Fruit fly (Drosophila melanogaster) whole organism, embryonic: ENCODE data around the gene CG42489.

Experiments
- Adf1 ChIP-seq: fragments of 200-800 bp; sonication (Bioruptor generic); IDR thresholded peaks from 2 replicates; pipeline ENCODE4 v1.3.6; 2022; ENCODE audit warnings: missing biosample characterization, missing genetic modification characterization
- Awh ChIP-seq: fragments of 200-800 bp; sonication (Bioruptor generic); IDR thresholded peaks from 2 replicates; pipeline ENCODE4, ENCODE4 v1.3.6; 2022; ENCODE audit warnings: missing biosample characterization, missing genetic modification characterization
- CG10209 ChIP-seq: fragments of 200-800 bp; sonication (Bioruptor generic); optimal IDR thresholded peaks from 3 replicates; lab custom pipeline; 2017; ENCODE audit warnings: missing biosample characterization, mild to moderate bottlenecking, missing genetic modification characterization, missing genetic modification reagents
- CG10565 ChIP-seq: fragments of 200-800 bp; sonication (Bioruptor generic); optimal IDR thresholded peaks from 3 replicates; lab custom pipeline; 2016; ENCODE audit warnings: missing biosample characterization, mild to moderate bottlenecking, missing genetic modification characterization
- CG12071 ChIP-seq: fragments of 200-800 bp; sonication (Bioruptor generic); optimal IDR thresholded peaks from 3 replicates; lab custom pipeline; 2018; ENCODE audit warnings: missing biosample characterization, mild to moderate bottlenecking, missing genetic modification characterization
- CG12299 ChIP-seq: fragments of 200-800 bp; sonication (Bioruptor generic); optimal IDR thresholded peaks from 2 replicates; lab custom pipeline; 2018; ENCODE audit warnings: missing biosample characterization, mild to moderate bottlenecking, missing genetic modification characterization
- CG14014 ChIP-seq: fragments of 200-800 bp; sonication (Bioruptor generic); IDR thresholded peaks from 2 replicates; pipeline ENCODE4 v1.3.6; 2022; ENCODE audit warnings: missing biosample characterization, missing genetic modification characterization
- CG14050 ChIP-seq: fragments of 200-800 bp; sonication (Bioruptor generic); IDR thresholded peaks from 3 replicates; pipeline ENCODE4 v1.3.6; 2022; ENCODE audit warnings: missing biosample characterization, missing genetic modification characterization
- CG15479 ChIP-seq: fragments of 200-800 bp; sonication (Bioruptor generic); optimal IDR thresholded peaks from 3 replicates; lab custom pipeline; 2019; ENCODE audit warnings: missing biosample characterization, mild to moderate bottlenecking, missing genetic modification characterization, moderate library complexity
- CG15696 ChIP-seq: fragments of 200-800 bp; sonication (Bioruptor generic); optimal IDR thresholded peaks from 2 replicates; lab custom pipeline; 2019; ENCODE audit warnings: missing biosample characterization, mild to moderate bottlenecking, missing genetic modification characterization, moderate library complexity
- CG16779 ChIP-seq: fragments of 200-800 bp; sonication (Bioruptor generic); IDR thresholded peaks from 2 replicates; pipeline ENCODE4 v1.3.6; 2022; ENCODE audit warnings: missing biosample characterization, missing genetic modification characterization
- CG16813 ChIP-seq: fragments of 200-800 bp; sonication (Bioruptor generic); IDR thresholded peaks from 3 replicates; pipeline ENCODE4 v1.3.6; 2022; ENCODE audit warnings: missing biosample characterization, missing genetic modification characterization; ENCODE audit not compliant: partially characterized antibody
- CG17328 ChIP-seq: fragments of 200-800 bp; sonication (Bioruptor generic); IDR thresholded peaks from 2 replicates; pipeline ENCODE4 v1.3.6; 2022; ENCODE audit warnings: missing biosample characterization, missing genetic modification characterization
- CG18619 ChIP-seq: fragments of 200-800 bp; sonication (Bioruptor generic); optimal IDR thresholded peaks from 3 replicates; lab custom pipeline; 2017; ENCODE audit warnings: missing biosample characterization, mild to moderate bottlenecking, missing genetic modification characterization
- CG18764 ChIP-seq: fragments of 200-800 bp; sonication (Bioruptor generic); optimal IDR thresholded peaks from 3 replicates; lab custom pipeline; 2016; ENCODE audit warnings: missing biosample characterization, missing genetic modification characterization
- CG32532 ChIP-seq: fragments of 200-800 bp; sonication (Bioruptor generic); IDR thresholded peaks from 2 replicates; pipeline ENCODE4 v1.3.6; 2022; ENCODE audit warnings: missing biosample characterization, missing genetic modification characterization
- CG34376 ChIP-seq: fragments of 200-800 bp; sonication (Bioruptor generic); optimal IDR thresholded peaks from 2 replicates; lab custom pipeline; 2018; ENCODE audit warnings: missing biosample characterization, mild to moderate bottlenecking, missing genetic modification characterization
- CG3838 ChIP-seq: fragments of 200-800 bp; sonication (Bioruptor generic); optimal IDR thresholded peaks from 3 replicates; lab custom pipeline; 2016; ENCODE audit warnings: missing biosample characterization, missing genetic modification characterization
- CG4282 ChIP-seq: fragments of 200-800 bp; sonication (Bioruptor generic); optimal IDR thresholded peaks from 2 replicates; lab custom pipeline; 2016; ENCODE audit warnings: missing biosample characterization, missing genetic modification characterization
- CG6813 ChIP-seq: fragments of 200-800 bp; sonication (Bioruptor generic); optimal IDR thresholded peaks from 2 replicates; lab custom pipeline; 2017; ENCODE audit warnings: missing biosample characterization, missing genetic modification characterization, mild to moderate bottlenecking, moderate library complexity, missing genetic modification reagents
- CG8290 ChIP-seq, 3 experiments: fragments of 200-800 bp; sonication (Bioruptor generic); optimal IDR thresholded peaks; 2 replicates each; lab custom pipeline; 2016 to 2019; ENCODE audit warnings: missing biosample characterization in 3 of 3, missing genetic modification characterization in 3 of 3, mild to moderate bottlenecking in 2 of 3, moderate library complexity in 1 of 3
- CG9727 ChIP-seq: fragments of 200-800 bp; sonication (Bioruptor generic); optimal IDR thresholded peaks from 3 replicates; lab custom pipeline; 2017; ENCODE audit warnings: missing biosample characterization, mild to moderate bottlenecking, missing genetic modification characterization
- H15 ChIP-seq: fragments of 200-800 bp; sonication (Bioruptor generic); IDR thresholded peaks from 3 replicates; pipeline ENCODE4 v1.3.6; 2022; ENCODE audit warnings: missing biosample characterization, missing genetic modification characterization
- HHEX ChIP-seq: fragments of 200-800 bp; sonication (Bioruptor generic); optimal IDR thresholded peaks from 3 replicates; lab custom pipeline; 2017; ENCODE audit warnings: missing biosample characterization, mild to moderate bottlenecking, missing genetic modification characterization, missing genetic modification reagents
- HLH4C ChIP-seq: fragments of 200-800 bp; sonication (Bioruptor generic); IDR thresholded peaks from 3 replicates; pipeline ENCODE4 v1.3.6; 2022; ENCODE audit warnings: missing biosample characterization, missing genetic modification characterization; ENCODE audit not compliant: partially characterized antibody
- Hmr ChIP-seq: fragments of 200-800 bp; sonication (Bioruptor generic); optimal IDR thresholded peaks from 3 replicates; lab custom pipeline; 2017; ENCODE audit warnings: mild to moderate bottlenecking, missing biosample characterization, missing genetic modification reagents, missing genetic modification characterization
- MTF-1 ChIP-seq: fragments of 200-800 bp; sonication (Bioruptor generic); optimal IDR thresholded peaks from 2 replicates; lab custom pipeline; 2018; ENCODE audit warnings: missing biosample characterization, mild to moderate bottlenecking, missing genetic modification characterization, borderline replicate concordance
- Nf-YC ChIP-seq: fragments of 200-800 bp; optimal IDR thresholded peaks from 3 replicates; lab custom pipeline; 2019; ENCODE audit warnings: missing biosample characterization, mild to moderate bottlenecking, missing genetic modification characterization, moderate library complexity
- Oaz ChIP-seq: fragments of 200-800 bp; sonication (Bioruptor generic); IDR thresholded peaks from 2 replicates; pipeline ENCODE4 v1.3.6; 2022; ENCODE audit warnings: missing biosample characterization, missing genetic modification characterization
- Oli ChIP-seq: fragments of 200-800 bp; sonication (Bioruptor generic); optimal IDR thresholded peaks from 2 replicates; lab custom pipeline; 2018; ENCODE audit warnings: missing biosample characterization, mild to moderate bottlenecking, missing genetic modification characterization, moderate library complexity
- Scr ChIP-seq: fragments of 200-800 bp; sonication (Bioruptor generic); IDR thresholded peaks from 2 replicates; pipeline ENCODE4 v1.3.6; 2022; ENCODE audit warnings: missing biosample characterization, missing genetic modification characterization; ENCODE audit not compliant: partially characterized antibody
- Six4 ChIP-seq: fragments of 200-800 bp; sonication (Bioruptor generic); optimal IDR thresholded peaks from 2 replicates; lab custom pipeline; 2016; ENCODE audit warnings: missing biosample characterization, missing genetic modification characterization
- Taf1 ChIP-seq: fragments of 200-800 bp; sonication (Bioruptor generic); IDR thresholded peaks from 2 replicates; pipeline ENCODE4 v1.3.6; 2022; ENCODE audit warnings: missing biosample characterization, missing genetic modification characterization
- al ChIP-seq: fragments of 200-800 bp; sonication (Bioruptor generic); IDR thresholded peaks from 2 replicates; pipeline ENCODE4 v1.3.6; 2022; ENCODE audit warnings: missing biosample characterization, missing genetic modification characterization
- chm ChIP-seq: fragments of 200-800 bp; sonication (Bioruptor generic); IDR thresholded peaks from 2 replicates; pipeline ENCODE4 v1.3.6; 2022; ENCODE audit warnings: missing biosample characterization, missing genetic modification characterization
- dpn ChIP-seq, 2 experiments: fragments of 200-800 bp; sonication (Bioruptor generic); optimal IDR thresholded peaks; 3 replicates each; lab custom pipeline; 2016; ENCODE audit warnings: missing biosample characterization in 2 of 2, missing genetic modification characterization in 2 of 2
- emc ChIP-seq: fragments of 200-800 bp; sonication (Bioruptor generic); optimal IDR thresholded peaks from 2 replicates; lab custom pipeline; 2016; ENCODE audit warnings: missing biosample characterization, missing genetic modification characterization
- en ChIP-seq: fragments of 200-800 bp; sonication (Bioruptor generic); optimal IDR thresholded peaks from 2 replicates; lab custom pipeline; 2016; ENCODE audit warnings: missing biosample characterization, missing genetic modification characterization
- mirr ChIP-seq: fragments of 200-800 bp; sonication (Bioruptor generic); optimal IDR thresholded peaks from 3 replicates; lab custom pipeline; 2018; ENCODE audit warnings: missing biosample characterization, mild to moderate bottlenecking, missing genetic modification characterization
- nau ChIP-seq: fragments of 200-800 bp; sonication (Bioruptor generic); optimal IDR thresholded peaks from 3 replicates; lab custom pipeline; 2017; ENCODE audit warnings: missing biosample characterization, mild to moderate bottlenecking, missing genetic modification characterization, missing genetic modification reagents
- org-1 ChIP-seq: fragments of 200-800 bp; sonication (Bioruptor generic); optimal IDR thresholded peaks from 2 replicates; lab custom pipeline; 2017; ENCODE audit warnings: missing biosample characterization, missing genetic modification characterization
- pan ChIP-seq, 4 experiments: fragments of >200 bp in 3 of 4; fragments of 200-800 bp in 1 of 4; sonication (Bioruptor generic) in 1 of 4; optimal IDR thresholded peaks in 3 of 4; IDR thresholded peaks in 1 of 4; 2 replicates each; pipeline versions ENCODE4 v1.3.6 to Lab custom; 2017 to 2022; ENCODE audit warnings: missing biosample characterization in 2 of 4, missing genetic modification characterization in 2 of 4, mixed read lengths in 1 of 4
- sd ChIP-seq: fragments of 200-800 bp; sonication (Bioruptor generic); optimal IDR thresholded peaks from 3 replicates; lab custom pipeline; 2018; ENCODE audit warnings: missing biosample characterization, mild to moderate bottlenecking, missing genetic modification characterization, moderate library complexity
- slbo ChIP-seq: fragments of 200-800 bp; sonication (Bioruptor generic); IDR thresholded peaks from 2 replicates; pipeline ENCODE4 v1.3.6; 2022; ENCODE audit warnings: missing biosample characterization, missing genetic modification characterization
- sqz ChIP-seq: fragments of 200-800 bp; sonication (Bioruptor generic); optimal IDR thresholded peaks from 3 replicates; lab custom pipeline; 2018; ENCODE audit warnings: missing biosample characterization, mild to moderate bottlenecking, missing genetic modification characterization
- tgo ChIP-seq: fragments of 200-800 bp; sonication (Bioruptor generic); IDR thresholded peaks from 3 replicates; pipeline ENCODE4 v1.3.6; 2022; ENCODE audit warnings: missing biosample characterization, missing genetic modification characterization
- tll ChIP-seq, 2 experiments: fragments of 200-800 bp in 1 of 2; fragments of >200 bp in 1 of 2; sonication (Bioruptor generic) in 1 of 2; optimal IDR thresholded peaks; 2 replicates each; lab custom pipeline; 2017 to 2019; ENCODE audit warnings: missing biosample characterization in 2 of 2, missing genetic modification characterization in 2 of 2, mild to moderate bottlenecking in 1 of 2, moderate library complexity in 1 of 2
- zfh2 ChIP-seq: fragments of 200-800 bp; sonication (Bioruptor generic); optimal IDR thresholded peaks from 2 replicates; lab custom pipeline; 2016; ENCODE audit warnings: missing biosample characterization, missing genetic modification characterization

Gene CG42489

DNA sequence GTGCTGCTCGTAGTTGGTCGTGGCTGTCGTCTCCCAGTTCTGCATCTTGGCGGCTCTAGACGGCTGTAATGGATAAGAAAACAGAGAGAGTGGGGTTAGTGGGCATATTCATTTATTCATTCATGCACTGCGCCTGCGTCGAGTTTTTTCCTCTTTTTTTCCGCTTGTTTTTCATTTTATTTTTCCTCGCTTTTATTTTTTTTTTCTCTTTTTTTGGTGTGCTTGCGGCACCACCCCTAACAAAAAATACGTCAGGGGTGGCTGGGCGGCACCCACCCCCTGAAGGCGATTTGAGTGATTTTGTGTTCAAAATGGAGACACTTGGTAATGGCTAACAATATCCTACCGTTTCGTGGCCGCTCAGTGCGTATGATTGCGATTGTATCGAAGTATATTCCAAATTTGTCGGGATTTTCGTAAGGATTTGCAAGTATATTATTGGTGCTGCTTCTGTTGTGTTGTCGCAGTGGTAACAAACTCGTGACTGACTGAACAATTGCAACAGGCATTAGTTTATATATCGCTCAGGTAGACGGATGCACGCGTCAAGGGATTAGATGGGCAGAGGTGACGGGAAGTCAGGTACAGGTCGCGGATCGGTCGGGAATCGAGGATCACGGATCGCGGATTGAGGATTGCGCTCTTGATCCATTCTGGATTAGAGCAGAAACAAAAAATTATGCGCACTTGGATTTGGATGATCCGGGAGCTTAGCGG lies 39.7 kb upstream of the CG42489 start (continued):
- TF ChIP-seq CG6813 (GFP tag; lab: Kevin White, UChicago) (peak; percentile 21), CG8290 (GFP tag; optimal IDR thresholded peaks at IDR 0.05; lab: Kevin White, UChicago) (no peak), CG8290 (tag; optimal IDR thresholded peaks at IDR 0.05; lab: Kevin White, UChicago) (no peak), Scr (GFP tag; lab: Robert Waterston, UW) (no peak), CG17328 (GFP tag; lab: Robert Waterston, UW) (no peak), pan (optimal IDR thresholded peaks at IDR 0.05; lab: Kevin White, UChicago) (no peak), pan (GFP tag; optimal IDR thresholded peaks at IDR 0.05 in 1 of 2, IDR thresholded peaks at IDR 0.05 in 1 of 2) (peak in 1 of 2 experiments; percentile 20), CG18764 (GFP tag; lab: Kevin White, UChicago) (no peak), CG15479 (peak; percentile 58), Oli (tag; lab: Kevin White, UChicago) (no peak), CG10209 (GFP tag; lab: Kevin White, UChicago) (no peak), CG16779 (no peak), CG3838 (GFP tag; lab: Kevin White, UChicago) (no peak), chm (peak; percentile 50; the same call in 1 of the 2 replicates), sd (tag; lab: Kevin White, UChicago) (no peak), CG16813 (GFP tag; lab: Robert Waterston, UW) (no peak), tgo (GFP tag; lab: Robert Waterston, UW) (no peak), dpn (GFP tag; optimal IDR thresholded peaks at IDR 0.05; lab: Kevin White, UChicago) (peak in 1 of 2 experiments; percentile 10), org-1 (GFP tag; lab: Kevin White, UChicago) (no peak), CG12299 (tag; lab: Kevin White, UChicago) (peak; percentile 2), emc (GFP tag; lab: Kevin White, UChicago) (no peak), sqz (peak; percentile 93), HHEX (peak; percentile 32), tll (GFP tag; optimal IDR thresholded peaks at IDR 0.05; lab: Kevin White, UChicago) (peak in 1 of 2 experiments; percentile 80), Six4 (GFP tag; lab: Kevin White, UChicago) (no peak), Hmr (GFP tag; lab: Kevin White, UChicago) (peak; percentile 80), CG12071 (GFP tag; lab: Kevin White, UChicago) (peak; percentile 63), Oaz (0 out of 2 replicates have a peak, but pooled peaks have one; percentile 18), Taf1 (GFP tag; lab: Robert Waterston, UW) (no peak), Nf-YC (peak; percentile 73), CG4282 (GFP tag; lab: Kevin White, UChicago) (no peak), CG14014 (0 out of 2 replicates have a peak, but pooled peaks have one; percentile 45), H15 (GFP tag; lab: Robert Waterston, UW) (no peak), zfh2 (GFP tag; lab: Kevin White, UChicago) (no peak), en (GFP tag; lab: Kevin White, UChicago) (no peak), CG34376 (GFP tag; lab: Kevin White, UChicago) (peak; percentile 95), Adf1 (GFP tag; lab: Robert Waterston, UW) (peak; percentile 63; the same call in 1 of the 2 replicates), HLH4C (GFP tag; lab: Robert Waterston, UW) (no peak), CG18619 (GFP tag; lab: Kevin White, UChicago) (peak; percentile 29), al (GFP tag; lab: Robert Waterston, UW) (no peak), nau (GFP tag; lab: Kevin White, UChicago) (no peak), MTF-1 (GFP tag; lab: Kevin White, UChicago) (peak; percentile 9), CG10565 (GFP tag; lab: Kevin White, UChicago) (no peak), Awh (no peak), CG9727 (peak; percentile 42), slbo (GFP tag; lab: Robert Waterston, UW) (no peak), CG14050 (GFP tag; lab: Robert Waterston, UW) (no peak), CG32532 (GFP tag; lab: Robert Waterston, UW) (peak; percentile 74; the same call in 1 of the 2 replicates), mirr (GFP tag; lab: Kevin White, UChicago) (peak; percentile 54), CG15696 (tag; lab: Kevin White, UChicago) (no peak)
